Fruit fly (Drosophila melanogaster): ENCODE results near the gene CG31121.

DNA sequence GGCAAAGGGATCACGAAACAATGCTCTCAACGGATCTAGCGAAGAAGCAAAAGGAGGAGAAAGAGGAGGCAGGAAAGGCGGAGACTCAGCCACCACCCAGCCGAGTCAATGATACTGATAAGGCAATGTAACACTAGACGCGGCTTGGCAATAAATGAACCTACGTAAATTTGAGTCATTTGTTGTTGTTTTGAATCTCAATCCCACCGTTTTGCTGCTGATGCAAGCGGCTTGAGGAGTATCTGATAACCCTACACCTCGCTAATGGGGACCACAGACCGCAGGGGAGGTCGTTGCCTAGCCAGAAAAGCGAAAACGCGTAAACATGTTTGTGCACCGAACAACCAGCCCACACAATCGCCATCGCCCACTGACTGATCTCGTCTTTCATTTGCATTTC is 15.8 kb downstream of the CG31121 start:
- TF ChIP-seq cnc (optimal IDR thresholded peaks at IDR 0.05) (no peak), Mnt (GFP tag; optimal IDR thresholded peaks at IDR 0.05) (no peak), CG33017 (tag; optimal IDR thresholded peaks at IDR 0.05) (no peak), kay (GFP tag; ENCODE audit: borderline replicate concordance) (no peak), ovo (GFP tag; optimal IDR thresholded peaks at IDR 0.05) (no peak), cic (GFP tag; optimal IDR thresholded peaks at IDR 0.05) (no peak)
